Worm (Caenorhabditis elegans): Measurements from ENCODE around the gene ZC374.2.

ZC374.2 gene

ce11 chrX:9984889-9985404 is 62.3 kb downstream of the ZC374.2 start, which contains the start of gene F19C6.5:
Gene F19C6.5, minus strand, starts transcription at chrX:9984939.
- no peak for TF ChIP-seq hnd-1 (tag; optimal IDR thresholded peaks at IDR 0.05)

Data from whole organism, early embryonic.